Fruit fly (Drosophila melanogaster) whole organism, embryonic: ENCODE data around the gene Mic26-27.
A peak's percentile ranks its signal among the peaks of the same experiment; 100 is the strongest.

Source experiments
- Antp ChIP-seq: fragments of 200-800 bp; sonication (Bioruptor generic); optimal IDR thresholded peaks from 3 replicates; lab custom pipeline; 2016; ENCODE audit warnings: missing biosample characterization, missing genetic modification characterization
- Awh ChIP-seq: fragments of 200-800 bp; sonication (Bioruptor generic); IDR thresholded peaks from 2 replicates; pipeline ENCODE4, ENCODE4 v1.3.6; 2022; ENCODE audit warnings: missing biosample characterization, missing genetic modification characterization
- B-H1 ChIP-seq: fragments of 200-800 bp; sonication (Bioruptor generic); IDR thresholded peaks from 3 replicates; pipeline ENCODE4 v1.3.6; 2022; ENCODE audit warnings: missing biosample characterization, missing genetic modification characterization
- CG10274 ChIP-seq: fragments of 200-800 bp; sonication (Bioruptor generic); optimal IDR thresholded peaks from 3 replicates; lab custom pipeline; 2017; ENCODE audit warnings: missing biosample characterization, mild to moderate bottlenecking, missing genetic modification characterization
- CG10654 ChIP-seq: fragments of 200-800 bp; sonication (Bioruptor generic); optimal IDR thresholded peaks from 2 replicates; lab custom pipeline; 2016; ENCODE audit warnings: missing biosample characterization, missing genetic modification characterization
- CG1233 ChIP-seq: fragments of 200-800 bp; sonication (Bioruptor generic); optimal IDR thresholded peaks from 4 replicates; lab custom pipeline; 2018; ENCODE audit warnings: missing biosample characterization, mild to moderate bottlenecking, missing genetic modification characterization
- CG12659 ChIP-seq: fragments of 200-800 bp; sonication (Bioruptor generic); optimal IDR thresholded peaks from 3 replicates; lab custom pipeline; 2017; ENCODE audit warnings: mild to moderate bottlenecking, missing biosample characterization, missing genetic modification reagents, missing genetic modification characterization
- CG13287 ChIP-seq: fragments of 200-800 bp; sonication (Bioruptor generic); IDR thresholded peaks from 2 replicates; pipeline ENCODE4 v1.3.6; 2022; ENCODE audit warnings: missing biosample characterization, missing genetic modification characterization; ENCODE audit not compliant: partially characterized antibody
- CG2116 ChIP-seq: fragments of 200-800 bp; sonication (Bioruptor generic); optimal IDR thresholded peaks from 3 replicates; lab custom pipeline; 2018; ENCODE audit warnings: missing biosample characterization, mild to moderate bottlenecking, missing genetic modification characterization
- CG31365 ChIP-seq: fragments of 200-800 bp; sonication (Bioruptor generic); optimal IDR thresholded peaks from 2 replicates; lab custom pipeline; 2018; ENCODE audit warnings: missing biosample characterization, mild to moderate bottlenecking, missing genetic modification characterization
- CG3726 ChIP-seq: fragments of 200-800 bp; sonication (Bioruptor generic); IDR thresholded peaks from 3 replicates; pipeline ENCODE4, ENCODE4 v1.3.6; 2022; ENCODE audit warnings: missing biosample characterization, missing genetic modification characterization
- CG42726 ChIP-seq: fragments of 200-800 bp; sonication (Bioruptor generic); IDR thresholded peaks from 2 replicates; pipeline ENCODE4 v1.3.6; 2022; ENCODE audit warnings: missing biosample characterization, missing genetic modification characterization; ENCODE audit not compliant: partially characterized antibody
- CG4360 ChIP-seq: fragments of 200-800 bp; sonication (Bioruptor generic); IDR thresholded peaks from 2 replicates; pipeline ENCODE4 v1.3.6; 2022; ENCODE audit warnings: missing biosample characterization, missing genetic modification characterization
- CG6272 ChIP-seq: fragments of 200-800 bp; sonication (Bioruptor generic); IDR thresholded peaks from 2 replicates; pipeline ENCODE4 v1.3.6; 2022; ENCODE audit warnings: missing biosample characterization, missing genetic modification characterization
- CG7786 ChIP-seq: fragments of 200-800 bp; sonication (Bioruptor generic); optimal IDR thresholded peaks from 2 replicates; lab custom pipeline; 2016; ENCODE audit warnings: missing biosample characterization, missing genetic modification characterization
- CG8359 ChIP-seq: fragments of 200-800 bp; sonication (Bioruptor generic); optimal IDR thresholded peaks from 2 replicates; lab custom pipeline; 2017; ENCODE audit warnings: missing biosample characterization, mild to moderate bottlenecking, missing genetic modification characterization, borderline replicate concordance
- CG8944 ChIP-seq: fragments of 200-800 bp; sonication (Bioruptor generic); optimal IDR thresholded peaks from 3 replicates; lab custom pipeline; 2016; ENCODE audit warnings: missing biosample characterization, missing genetic modification characterization
- CG9609 ChIP-seq: fragments of 200-800 bp; sonication (Bioruptor generic); optimal IDR thresholded peaks from 3 replicates; lab custom pipeline; 2016; ENCODE audit warnings: missing biosample characterization, missing genetic modification characterization
- CTCF ChIP-seq: fragments of 200-800 bp; sonication (Bioruptor generic); optimal IDR thresholded peaks from 2 replicates; lab custom pipeline; 2017; ENCODE audit warnings: missing biosample characterization, mild to moderate bottlenecking, missing genetic modification characterization, moderate library complexity
- Deaf1 ChIP-seq: fragments of 200-800 bp; optimal IDR thresholded peaks from 3 replicates; lab custom pipeline; 2019; ENCODE audit warnings: missing biosample characterization, mild to moderate bottlenecking, missing genetic modification characterization, moderate library complexity
- Drgx ChIP-seq: fragments of 200-800 bp; sonication (Bioruptor generic); IDR thresholded peaks from 2 replicates; pipeline ENCODE4 v1.3.6; 2022; ENCODE audit warnings: missing biosample characterization, missing genetic modification characterization
- GATAe ChIP-seq: fragments of 200-800 bp; sonication (Bioruptor generic); conservative IDR thresholded peaks from 2 replicates; pipeline ENCODE4 v1.3.6; 2022; ENCODE audit warnings: missing biosample characterization, missing genetic modification characterization
- Gsc ChIP-seq: fragments of 200-800 bp; sonication (Bioruptor generic); IDR thresholded peaks from 2 replicates; pipeline ENCODE4 v1.3.6; 2022; ENCODE audit warnings: missing biosample characterization, missing genetic modification characterization
- Gug ChIP-seq: fragments of 200-800 bp; sonication (Bioruptor generic); IDR thresholded peaks from 4 replicates; pipeline ENCODE4 v1.3.6; 2022; ENCODE audit warnings: missing biosample characterization, missing genetic modification characterization
- Mrtf ChIP-seq: fragments of 200-800 bp; sonication (Bioruptor generic); IDR thresholded peaks from 3 replicates; pipeline ENCODE4 v1.3.6; 2022; ENCODE audit warnings: missing biosample characterization, missing genetic modification characterization
- Poxn ChIP-seq: fragments of 200-800 bp; sonication (Bioruptor generic); IDR thresholded peaks from 2 replicates; pipeline ENCODE4 v1.3.6; 2022; ENCODE audit warnings: missing biosample characterization, missing genetic modification characterization
- Sox100B ChIP-seq: fragments of 200-800 bp; sonication (Bioruptor generic); optimal IDR thresholded peaks from 3 replicates; lab custom pipeline; 2018; ENCODE audit warnings: missing biosample characterization, mild to moderate bottlenecking, missing genetic modification characterization
- Sox102F ChIP-seq: fragments of 200-800 bp; sonication (Bioruptor generic); optimal IDR thresholded peaks from 2 replicates; lab custom pipeline; 2018; ENCODE audit warnings: missing biosample characterization, mild to moderate bottlenecking, missing genetic modification characterization, moderate library complexity
- Sry-β ChIP-seq: fragments of 200-800 bp; sonication (Bioruptor generic); optimal IDR thresholded peaks from 2 replicates; lab custom pipeline; 2018; ENCODE audit warnings: missing biosample characterization, mild to moderate bottlenecking, missing genetic modification characterization, moderate library complexity
- Sry-δ ChIP-seq: fragments of 200-800 bp; sonication (Bioruptor generic); optimal IDR thresholded peaks from 2 replicates; lab custom pipeline; 2016; ENCODE audit warnings: missing biosample characterization, missing genetic modification characterization
- Xrp1 ChIP-seq: fragments of 200-800 bp; sonication (Bioruptor generic); IDR thresholded peaks from 2 replicates; pipeline ENCODE4 v1.3.6; 2022; ENCODE audit warnings: missing biosample characterization, missing genetic modification characterization
- fd96Cb ChIP-seq: fragments of 200-800 bp; sonication (Bioruptor generic); optimal IDR thresholded peaks from 2 replicates; lab custom pipeline; 2018; ENCODE audit warnings: missing biosample characterization, mild to moderate bottlenecking, missing genetic modification characterization, moderate library complexity
- gem ChIP-seq: fragments of 200-800 bp; sonication (Bioruptor generic); optimal IDR thresholded peaks from 2 replicates; lab custom pipeline; 2019; ENCODE audit warnings: missing biosample characterization, mild to moderate bottlenecking, missing genetic modification characterization, moderate library complexity
- h ChIP-seq: fragments of >200 bp; optimal IDR thresholded peaks from 2 replicates; lab custom pipeline; 2017
- hkb ChIP-seq, 2 experiments: fragments of 200-800 bp in 1 of 2; fragments of >200 bp in 1 of 2; sonication (Bioruptor generic) in 1 of 2; IDR thresholded peaks in 1 of 2; optimal IDR thresholded peaks in 1 of 2; 2 replicates each; pipeline versions ENCODE4 v1.3.6 to Lab custom; 2017 to 2022; ENCODE audit warnings: missing biosample characterization in 1 of 2, missing genetic modification characterization in 1 of 2
- knrl ChIP-seq: fragments of 200-800 bp; sonication (Bioruptor generic); IDR thresholded peaks from 3 replicates; pipeline ENCODE4 v1.3.6; 2022; ENCODE audit warnings: missing biosample characterization, missing genetic modification characterization; ENCODE audit not compliant: partially characterized antibody
- nerfin-1 ChIP-seq: fragments of 200-800 bp; sonication (Bioruptor generic); optimal IDR thresholded peaks from 3 replicates; lab custom pipeline; 2019; ENCODE audit warnings: missing biosample characterization, mild to moderate bottlenecking, missing genetic modification characterization, moderate library complexity
- phol ChIP-seq: fragments of 200-800 bp; sonication (Bioruptor generic); optimal IDR thresholded peaks from 3 replicates; lab custom pipeline; 2018; ENCODE audit warnings: missing biosample characterization, mild to moderate bottlenecking, missing genetic modification characterization, moderate library complexity
- prd ChIP-seq, 3 experiments: fragments of >200 bp in 2 of 3; fragments of 200-800 bp in 1 of 3; sonication (Bioruptor generic) in 1 of 3; optimal IDR thresholded peaks in 2 of 3; IDR thresholded peaks in 1 of 3; 2 replicates in 2 of 3; 3 replicates in 1 of 3; pipeline versions ENCODE4 v1.3.6 to Lab custom; 2017 to 2022; ENCODE audit warnings: missing biosample characterization in 1 of 3, missing genetic modification characterization in 1 of 3
- salm ChIP-seq: fragments of 200-800 bp; sonication (Bioruptor generic); optimal IDR thresholded peaks from 2 replicates; lab custom pipeline; 2018; ENCODE audit warnings: missing biosample characterization, mild to moderate bottlenecking, missing genetic modification characterization
- sima ChIP-seq: fragments of 200-800 bp; sonication (Bioruptor generic); optimal IDR thresholded peaks from 2 replicates; lab custom pipeline; 2016; ENCODE audit warnings: missing biosample characterization, missing genetic modification characterization
- slou ChIP-seq: fragments of 200-800 bp; sonication (Bioruptor generic); optimal IDR thresholded peaks from 3 replicates; lab custom pipeline; 2016; ENCODE audit warnings: missing biosample characterization, missing genetic modification characterization
- so ChIP-seq: fragments of 200-800 bp; sonication (Bioruptor generic); IDR thresholded peaks from 3 replicates; pipeline ENCODE4 v1.3.6; 2022; ENCODE audit warnings: missing biosample characterization, missing genetic modification characterization
- sr ChIP-seq: fragments of 200-800 bp; sonication (Bioruptor generic); IDR thresholded peaks from 3 replicates; pipeline ENCODE4 v1.3.6; 2022; ENCODE audit warnings: missing biosample characterization, missing genetic modification characterization
- ssp ChIP-seq: fragments of 200-800 bp; sonication (Bioruptor generic); IDR thresholded peaks from 2 replicates; pipeline ENCODE4 v1.3.6; 2022; ENCODE audit warnings: missing biosample characterization, missing genetic modification characterization
- tgo ChIP-seq: fragments of 200-800 bp; sonication (Bioruptor generic); IDR thresholded peaks from 3 replicates; pipeline ENCODE4 v1.3.6; 2022; ENCODE audit warnings: missing biosample characterization, missing genetic modification characterization
- tin ChIP-seq: fragments of 200-800 bp; sonication (Bioruptor generic); optimal IDR thresholded peaks from 3 replicates; lab custom pipeline; 2016; ENCODE audit warnings: missing biosample characterization, missing genetic modification characterization
- tio ChIP-seq: fragments of 200-800 bp; sonication (Bioruptor generic); optimal IDR thresholded peaks from 2 replicates; lab custom pipeline; 2017; ENCODE audit warnings: missing biosample characterization, missing genetic modification characterization, inconsistent platforms
- zen2 ChIP-seq: fragments of 200-800 bp; sonication (Bioruptor generic); IDR thresholded peaks from 3 replicates; pipeline ENCODE4 v1.3.6; 2022; ENCODE audit warnings: missing biosample characterization, missing genetic modification characterization; ENCODE audit not compliant: partially characterized antibody

Gene Mic26-27

dm6 chr3R:16146632-16147453, at the start of gene Mic26-27, which contains the start of gene CG5916 (continued):
- no peak for TF ChIP-seq Awh
- TF ChIP-seq CG31365, result peak; percentile 80
- TF ChIP-seq B-H1, result peak; percentile 75
- peak; percentile 98 for TF ChIP-seq zen2 (GFP tag; lab: Robert Waterston, UW)
- no peak for TF ChIP-seq CTCF (GFP tag; lab: Kevin White, UChicago)
- TF ChIP-seq so (GFP tag; lab: Robert Waterston, UW), result peak; percentile 69; the same call in 1 of the 3 replicates
- TF ChIP-seq ssp, result peak; percentile 88
- TF ChIP-seq Drgx (GFP tag; lab: Robert Waterston, UW), result 0 out of 2 replicates have a peak, but pooled peaks have one; percentile 24
- TF ChIP-seq fd96Cb (tag; lab: Kevin White, UChicago), result peak; percentile 59
- no peak for TF ChIP-seq salm
- TF ChIP-seq CG8944 (GFP tag; lab: Kevin White, UChicago), result peak; percentile 80
- peak; percentile 79 for TF ChIP-seq Antp (GFP tag; lab: Kevin White, UChicago)
- TF ChIP-seq Xrp1 (GFP tag; lab: Robert Waterston, UW), result peak; percentile 87
- no peak for TF ChIP-seq h (lab: Kevin White, UChicago)
- TF ChIP-seq Gug, result peak; percentile 73
- TF ChIP-seq Sry-δ (GFP tag; lab: Kevin White, UChicago), result peak; percentile 94
- peak; percentile 100 for TF ChIP-seq knrl
- no peak for TF ChIP-seq Poxn (GFP tag; lab: Robert Waterston, UW)
- TF ChIP-seq tgo (GFP tag; lab: Robert Waterston, UW), result peak; percentile 81
- TF ChIP-seq Sox100B (GFP tag; lab: Kevin White, UChicago), result no peak
- TF ChIP-seq nerfin-1 (tag; lab: Kevin White, UChicago), result peak; percentile 82
- TF ChIP-seq slou, result peak; percentile 58
- peak; percentile 94 for TF ChIP-seq gem (tag; lab: Kevin White, UChicago)
- peak; percentile 64 for TF ChIP-seq CG10654 (GFP tag; lab: Kevin White, UChicago)
- TF ChIP-seq Mrtf, result peak; percentile 84
- peak; percentile 69 for TF ChIP-seq Gsc (GFP tag; lab: Robert Waterston, UW)
- peak; percentile 83 for TF ChIP-seq tin (GFP tag; lab: Kevin White, UChicago)
- TF ChIP-seq GATAe (GFP tag; lab: Robert Waterston, UW), result no peak; the same call in 1 of the 2 replicates
- TF ChIP-seq CG3726, result no peak
- TF ChIP-seq CG42726 (GFP tag; lab: Robert Waterston, UW), result peak; percentile 96
- TF ChIP-seq CG13287, result peak; percentile 100
- TF ChIP-seq phol (tag; lab: Kevin White, UChicago), result peak; percentile 97
- no peak for TF ChIP-seq Sry-β
- peak; percentile 90 for TF ChIP-seq CG6272 (GFP tag; lab: Robert Waterston, UW)
- peak; percentile 16 for TF ChIP-seq Deaf1 (tag; lab: Kevin White, UChicago)
- TF ChIP-seq sr (GFP tag; lab: Robert Waterston, UW), result peak; percentile 90
- peak; percentile 68 for TF ChIP-seq CG2116 (GFP tag; lab: Kevin White, UChicago)
- TF ChIP-seq Sox102F (GFP tag; lab: Kevin White, UChicago), result peak; percentile 88
- TF ChIP-seq sima (GFP tag; lab: Kevin White, UChicago), result peak; percentile 1
- TF ChIP-seq CG8359 (GFP tag; lab: Kevin White, UChicago), result no peak
- TF ChIP-seq hkb (optimal IDR thresholded peaks at IDR 0.05; lab: Kevin White, UChicago), result peak; percentile 95
- TF ChIP-seq hkb (GFP tag; IDR thresholded peaks at IDR 0.05; lab: Robert Waterston, UW), result peak; percentile 39; the same call in 1 of the 2 replicates
- no peak for TF ChIP-seq CG1233
- TF ChIP-seq prd (optimal IDR thresholded peaks at IDR 0.05; lab: Kevin White, UChicago), result no peak
- peak; percentile 92 for TF ChIP-seq prd (GFP tag; IDR thresholded peaks at IDR 0.05; lab: Robert Waterston, UW)
- peak; percentile 70 for TF ChIP-seq tio
- TF ChIP-seq CG4360 (GFP tag; lab: Robert Waterston, UW), result no peak
- TF ChIP-seq CG10274 (GFP tag; lab: Kevin White, UChicago), result peak; percentile 1
- TF ChIP-seq CG9609 (GFP tag; lab: Kevin White, UChicago), result peak; percentile 90
- peak; percentile 82 for TF ChIP-seq CG12659
- peak; percentile 91 for TF ChIP-seq CG7786 (GFP tag; lab: Kevin White, UChicago)
